Fruit fly (Drosophila melanogaster) whole organism, larva: ENCODE measurements around the gene CG43390.
"Not testable (repeated sequence)": the region's sequence is repeated elsewhere in the genome, so short reads cannot be mapped to it uniquely, and the experiment has no call there.

Experiments
- noc ChIP-seq: fragments of 200-800 bp; sonication (Bioruptor generic); optimal IDR thresholded peaks from 3 replicates; lab custom pipeline; 2019; ENCODE audit warnings: missing biosample characterization, mild to moderate bottlenecking, missing genetic modification characterization, moderate library complexity

Gene CG43390

dm6 chr3L:11596585-11597252 is 17.0 kb upstream of the CG43390 start, which contains the start of gene CG7368:
CG7368 (plus strand) TSS chr3L:11597202.
- TF ChIP-seq noc (tag; lab: Kevin White, UChicago): no peak

DNA sequence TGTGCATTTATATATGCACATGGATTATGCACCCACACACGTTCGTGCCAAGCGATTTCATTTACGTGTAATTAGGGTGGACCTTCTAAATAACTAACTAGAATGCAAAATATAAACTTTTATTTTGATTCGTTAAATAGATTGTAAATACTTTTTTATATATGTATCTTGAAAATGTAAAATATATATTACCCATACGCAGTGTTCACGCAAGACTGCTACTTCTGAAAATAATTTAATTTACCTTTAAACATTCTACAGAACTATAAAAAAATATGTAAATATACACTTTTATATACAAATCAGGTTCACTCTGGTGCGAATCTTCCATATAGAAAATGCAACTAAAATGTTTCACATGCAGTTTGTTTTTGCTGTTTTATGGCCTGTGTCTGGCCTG is 14.0 kb upstream of the CG43390 start:
- no peak for TF ChIP-seq noc (tag; lab: Kevin White, UChicago)

DNA sequence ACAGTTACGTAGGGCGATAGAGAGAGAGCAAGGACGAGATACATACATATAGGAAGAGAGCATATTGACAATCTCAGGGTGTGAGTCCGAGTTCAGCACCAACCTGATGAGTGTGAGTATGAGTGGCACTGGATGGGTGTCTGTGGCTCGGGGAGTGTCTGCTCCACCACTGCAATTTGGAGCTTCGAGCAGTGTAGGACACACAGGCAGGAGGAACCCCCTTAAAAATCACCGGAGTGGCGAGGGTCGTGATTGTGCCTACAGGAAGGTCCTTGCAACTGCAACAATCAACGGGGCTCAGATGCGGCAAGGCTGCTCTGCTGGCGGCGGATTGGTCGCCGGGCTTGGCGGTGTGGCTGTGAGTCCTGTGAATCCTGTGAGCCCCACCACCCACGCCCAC is 12.1 kb upstream of the CG43390 start:
- TF ChIP-seq noc (tag; lab: Kevin White, UChicago): no peak

DNA sequence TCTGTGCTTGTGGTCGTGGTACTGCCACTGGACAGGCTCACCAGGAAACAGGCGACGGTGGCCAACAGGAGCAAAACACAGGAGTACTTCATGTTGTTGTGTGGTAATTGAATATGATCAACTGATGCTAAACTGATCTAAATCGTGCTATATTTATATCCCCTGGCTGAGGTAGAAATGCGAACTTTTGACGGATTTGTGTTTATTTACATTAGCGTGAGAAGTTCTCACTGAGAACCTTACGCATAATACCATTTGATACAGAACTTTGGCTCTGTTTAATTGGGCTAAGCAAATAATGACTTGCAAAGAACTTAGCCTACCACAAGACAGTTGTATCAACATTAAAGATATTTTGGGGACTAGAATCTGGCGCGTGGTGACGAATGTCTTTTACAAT is 11.4 kb upstream of the CG43390 start, which contains the start of gene CG33268:
TSS of gene CG33268 (minus strand) at position 101 of the 400 bp plus-strand sequence.
- TF ChIP-seq noc (tag; lab: Kevin White, UChicago): no peak

DNA sequence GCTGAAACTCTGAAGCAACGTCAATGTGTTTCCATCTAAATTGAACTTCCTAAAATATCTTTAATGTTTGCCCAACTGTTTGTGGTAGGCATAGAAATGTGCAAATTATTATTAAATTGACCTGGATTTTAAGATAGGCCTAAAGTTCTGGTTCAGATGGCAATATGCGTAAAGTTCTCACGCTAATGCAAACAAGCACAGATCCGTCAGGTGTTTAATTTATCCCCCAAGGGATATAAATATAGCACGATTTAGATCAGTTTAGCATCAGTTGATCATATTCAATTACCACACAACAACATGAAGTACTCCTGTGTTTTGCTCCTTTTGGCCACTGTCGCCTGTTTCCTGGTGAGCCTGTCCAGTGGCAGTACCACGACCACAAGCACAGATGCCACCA is 9.6 kb upstream of the CG43390 start, which contains the start of gene CG7377:
TSS of gene CG7377 (plus strand) at position 301 of the 400 bp plus-strand sequence.
- not testable (repeated sequence) for TF ChIP-seq noc (tag; lab: Kevin White, UChicago)

dm6 chr3L:11588594-11588993 is 8.8 kb upstream of the CG43390 start:
- no peak for TF ChIP-seq noc (tag; lab: Kevin White, UChicago)

DNA sequence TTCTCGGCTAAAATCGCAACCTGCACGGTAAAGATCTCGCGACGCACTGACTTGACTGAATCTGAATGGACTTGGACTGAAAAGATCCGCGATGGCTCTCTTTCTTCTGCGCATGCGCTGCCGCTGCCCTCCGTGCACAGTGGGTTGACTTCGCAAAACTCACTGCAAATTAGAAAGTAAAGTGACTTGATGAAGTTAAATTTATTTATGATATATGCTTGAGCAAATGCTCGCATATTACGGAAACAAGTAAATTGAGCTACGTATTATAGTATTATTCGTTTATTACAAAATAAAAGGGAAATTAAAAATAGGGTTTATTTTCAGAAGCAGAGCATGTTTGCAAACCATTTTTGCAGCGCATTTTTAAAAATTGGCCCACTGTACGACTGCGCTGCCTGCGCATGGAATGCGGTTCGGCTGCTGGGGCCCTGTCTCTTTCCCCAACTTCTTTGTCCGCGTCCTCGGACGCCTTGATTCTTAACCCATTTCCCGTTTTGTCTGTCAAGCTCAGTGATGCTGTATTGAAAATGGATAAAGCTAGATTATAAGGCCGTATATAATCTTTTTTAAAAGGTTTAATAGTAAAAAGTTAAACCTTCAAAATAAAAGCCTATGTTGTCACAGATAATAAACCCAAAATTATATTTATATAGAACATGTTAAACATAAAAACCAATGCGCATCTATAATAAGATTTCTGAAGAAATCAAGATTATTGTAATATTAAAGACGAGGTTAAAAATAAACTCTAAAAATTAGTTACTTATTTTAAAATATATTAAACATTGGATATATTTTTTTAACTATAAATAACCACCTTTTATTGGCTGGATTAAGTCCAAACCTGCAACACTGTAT is 8.2 kb upstream of the CG43390 start, which contains the start of gene rt:
TSS of gene rt (minus strand) at position 51 of the 861 bp plus-strand sequence.
- TF ChIP-seq noc (tag; lab: Kevin White, UChicago): no peak

DNA sequence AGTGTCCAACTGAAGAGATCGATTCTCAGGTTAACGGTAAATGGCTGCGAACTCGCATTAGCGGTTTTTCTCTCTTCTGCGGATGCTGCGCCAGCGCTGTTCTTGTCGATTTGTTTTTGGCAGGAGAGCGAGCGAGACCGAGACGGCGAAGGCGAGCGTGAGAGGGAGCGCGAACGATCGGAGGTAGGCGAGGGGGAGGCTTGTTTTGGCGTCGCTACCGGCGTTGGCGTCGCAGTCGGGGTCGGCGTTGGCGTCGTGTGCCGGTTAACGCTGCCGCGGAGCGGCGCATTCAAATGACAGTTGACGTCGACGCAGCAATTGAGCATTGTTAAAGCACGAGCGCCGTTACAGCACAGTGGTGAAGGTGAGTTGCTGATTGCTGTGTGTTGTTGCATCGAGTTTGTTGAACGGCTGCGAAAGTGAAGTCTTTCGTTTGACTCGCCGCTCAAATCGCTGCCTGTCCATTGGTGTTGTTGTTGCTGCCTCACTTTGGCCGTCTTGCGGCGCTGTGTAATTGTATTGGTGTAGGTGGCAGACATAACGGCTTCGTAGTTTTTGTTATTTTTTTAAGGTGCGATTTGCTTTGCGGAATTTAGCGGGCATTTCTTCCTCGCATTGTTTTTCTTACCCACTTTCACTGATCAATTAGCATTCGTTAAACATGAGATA is 7.2 kb upstream of the CG43390 start:
- no peak for TF ChIP-seq noc (tag; lab: Kevin White, UChicago)

DNA sequence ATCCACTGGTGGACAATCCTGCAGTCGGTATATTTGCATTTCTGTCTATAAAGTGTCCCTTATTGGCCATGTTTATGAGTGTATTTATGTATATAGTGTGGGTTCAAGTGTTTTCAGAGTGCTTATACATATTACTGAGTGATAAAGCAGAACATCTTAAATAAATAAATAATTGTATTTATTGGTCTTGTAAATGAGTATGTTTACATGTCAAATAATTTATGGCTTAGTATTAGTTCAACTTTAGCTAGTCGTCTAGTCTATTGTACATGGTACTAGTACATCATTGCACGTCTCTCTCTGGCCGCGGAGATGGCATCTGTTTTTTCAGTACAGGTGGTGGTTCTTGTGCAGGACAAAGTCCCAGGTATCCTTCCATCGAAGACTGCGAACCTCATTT is 4.2 kb upstream of the CG43390 start, which contains the start of gene CG32086:
TSS of gene CG32086 (minus strand) at position 101 of the 400 bp plus-strand sequence.
- no peak for TF ChIP-seq noc (tag; lab: Kevin White, UChicago)

- TF ChIP-seq noc (tag; lab: Kevin White, UChicago): no peak
These were observed 2.3 kb upstream of the CG43390 start, which contains the start of gene CG33269 for dm6 chr3L:11582097-11582496. CG33269 (minus strand) TSS chr3L:11582197.

DNA sequence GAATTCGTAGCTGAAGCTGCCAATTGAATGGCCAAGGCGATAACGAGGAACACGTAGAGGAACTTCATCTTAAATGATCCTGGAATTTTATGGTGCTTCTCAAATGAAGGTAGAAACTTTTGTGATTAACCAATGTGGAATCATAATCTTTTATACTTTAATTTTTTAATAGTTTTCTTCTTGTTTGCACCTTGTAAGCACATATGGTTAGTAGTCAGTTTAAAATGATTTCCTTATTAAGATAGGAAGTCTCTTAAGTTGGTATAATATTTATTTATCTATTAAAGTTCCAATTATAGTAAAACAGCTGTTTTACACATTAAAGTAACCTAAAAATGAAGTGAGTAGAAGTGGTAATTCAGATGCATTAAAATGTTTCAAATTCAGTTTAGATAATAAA is 1.2 kb upstream of the CG43390 start, which contains the start of gene CG43391:
TSS of gene CG43391 (minus strand) at position 101 of the 400 bp plus-strand sequence.
- TF ChIP-seq noc (tag; lab: Kevin White, UChicago): no peak

DNA sequence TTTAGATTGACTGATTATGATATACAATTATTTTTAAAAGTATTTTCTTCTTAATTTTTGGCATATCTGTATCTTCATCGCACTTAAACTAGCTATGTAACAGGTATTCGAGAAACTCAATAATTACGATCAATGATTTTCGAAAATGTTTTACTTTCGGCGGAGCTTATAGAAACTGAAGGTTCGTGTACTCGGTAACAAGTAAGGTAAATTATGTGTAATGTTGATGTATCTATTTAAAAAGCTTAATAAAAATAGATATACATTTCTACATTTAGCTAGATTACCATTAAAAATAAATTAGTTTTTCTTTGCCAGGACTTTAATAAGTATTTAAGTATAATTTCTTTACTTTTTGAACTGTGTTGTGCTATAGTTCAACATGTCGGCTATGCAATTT is 903 bp downstream of the CG43390 start:
- no peak for TF ChIP-seq noc (tag; lab: Kevin White, UChicago)

DNA sequence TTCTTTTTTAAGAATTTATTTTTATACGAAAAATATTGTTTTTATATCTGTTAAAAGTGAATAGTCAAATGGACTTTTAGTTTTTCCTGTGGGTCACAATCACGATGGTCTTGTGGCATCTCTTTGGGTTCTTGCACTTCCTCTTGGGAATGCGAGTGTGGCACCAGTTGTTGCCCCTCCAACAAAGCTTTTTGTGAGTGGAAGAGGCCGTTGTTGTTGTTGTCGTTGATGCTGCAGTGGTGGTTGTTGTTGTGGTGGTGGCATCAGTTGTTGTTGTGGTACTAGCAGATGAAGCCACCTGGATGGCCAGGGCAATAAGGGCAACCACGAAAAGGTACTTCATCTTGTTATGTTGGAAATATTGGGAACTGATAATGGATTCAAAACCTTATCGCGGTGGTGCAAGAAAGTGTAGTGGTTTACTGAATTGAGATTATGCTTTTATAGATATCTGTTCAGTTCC is 1.5 kb downstream of the CG43390 start, which contains the start of gene CG33270:
TSS of gene CG33270 (minus strand) at position 413 of the 463 bp plus-strand sequence.
- no peak for TF ChIP-seq noc (tag; lab: Kevin White, UChicago)

DNA sequence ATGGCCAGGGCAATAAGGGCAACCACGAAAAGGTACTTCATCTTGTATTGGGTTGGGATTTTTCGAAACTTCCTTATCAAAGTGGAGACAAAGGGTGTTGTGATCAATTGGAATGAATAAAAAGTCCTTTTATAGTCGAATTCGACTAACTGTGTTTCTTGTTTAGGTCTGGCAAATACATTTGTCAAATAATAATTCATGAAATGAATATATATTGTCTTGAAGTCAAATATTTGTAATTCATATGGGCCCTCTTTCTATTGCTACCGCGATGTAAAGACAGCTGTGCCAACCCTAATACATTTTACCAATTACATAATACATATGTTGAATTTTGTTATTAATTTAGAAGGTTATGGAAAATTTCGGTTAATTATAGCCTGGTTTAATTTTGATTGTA is 2.4 kb downstream of the CG43390 start, which contains the start of gene CG33271:
TSS of gene CG33271 (minus strand) at position 101 of the 400 bp plus-strand sequence.
- TF ChIP-seq noc (tag; lab: Kevin White, UChicago): no peak

DNA sequence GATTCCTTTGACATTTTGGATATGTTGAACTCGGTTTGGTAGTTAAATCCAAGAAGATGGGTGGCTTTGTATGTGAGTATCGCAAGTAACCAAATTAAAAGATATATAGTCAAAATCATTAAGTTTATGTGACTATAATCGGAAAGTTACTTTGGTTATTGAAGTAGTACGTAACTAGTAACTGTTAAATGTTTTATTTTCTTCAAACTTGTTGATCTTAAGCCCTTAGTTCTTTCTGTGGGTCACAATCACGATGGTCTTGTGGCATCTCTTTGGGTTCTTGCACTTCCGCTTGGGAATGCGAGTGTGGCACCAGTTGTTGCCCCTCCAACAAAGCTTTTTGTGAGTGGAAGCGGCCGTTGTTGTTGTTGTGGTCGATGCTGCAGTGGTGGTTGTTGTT is 2.8 kb downstream of the CG43390 start, which contains the start of gene CG33489:
TSS of gene CG33489 (minus strand) at position 101 of the 400 bp plus-strand sequence.
- not testable (repeated sequence) for TF ChIP-seq noc (tag; lab: Kevin White, UChicago)
